Worm (Caenorhabditis elegans) whole organism, mixed stage, embryonic: ENCODE data around the gene gcst-1.

Experiments used
- M03D4.4 ChIP-seq: sonication (generic microtip); optimal IDR thresholded peaks from 2 replicates; lab custom pipeline; 2017; ENCODE audit warnings: mild to moderate bottlenecking, missing genetic modification characterization, missing compliant biosample characterization
- blmp-1 ChIP-seq: fragments of 150-350 bp; optimal IDR thresholded peaks from 2 replicates; lab custom pipeline; 2014; ENCODE audit warnings: missing biosample characterization, missing genetic modification characterization
- cnd-1 ChIP-seq: fragments of 200-800 bp; sonication (Bioruptor generic); optimal IDR thresholded peaks from 2 replicates; lab custom pipeline; 2018; ENCODE audit warnings: mild to moderate bottlenecking, missing genetic modification characterization, missing compliant biosample characterization
- mab-5 ChIP-seq: fragments of 150-350 bp; optimal IDR thresholded peaks from 2 replicates; lab custom pipeline; 2014; ENCODE audit warnings: missing biosample characterization, missing genetic modification characterization
- pha-4 ChIP-seq: fragments of 150-350 bp; optimal IDR thresholded peaks from 2 replicates; lab custom pipeline; 2018; ENCODE audit warnings: missing biosample characterization, missing genetic modification reagents, missing genetic modification characterization
- sem-2 ChIP-seq: fragments of 200-800 bp; sonication (Bioruptor generic); optimal IDR thresholded peaks from 2 replicates; lab custom pipeline; 2018; ENCODE audit warnings: mild to moderate bottlenecking, missing genetic modification characterization, missing compliant biosample characterization
- snpc-4 ChIP-seq: fragments of 150-350 bp; optimal IDR thresholded peaks from 2 replicates; lab custom pipeline; 2014; ENCODE audit warnings: missing biosample characterization, missing genetic modification characterization

DNA sequence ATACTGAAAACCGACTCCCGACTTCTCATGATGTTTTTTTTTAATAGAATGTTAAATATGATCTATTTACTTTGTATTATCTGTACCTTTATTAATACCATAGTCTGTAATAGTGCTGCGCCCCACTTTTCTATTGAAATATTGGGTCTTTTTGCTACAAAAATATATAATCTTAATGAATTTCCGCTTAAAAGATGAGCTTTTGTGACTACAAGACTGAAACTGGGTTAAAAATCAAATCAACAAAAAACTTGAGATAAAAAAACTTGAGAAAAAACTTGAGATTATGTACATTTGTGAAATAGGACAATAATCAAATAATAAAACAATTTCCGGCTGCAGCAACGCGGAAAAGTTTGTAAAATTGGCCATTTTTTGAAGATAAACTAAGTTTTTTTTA, 18.1 kb downstream of the gcst-1 start, which contains the start of gene K09H11.15:
- no peak for TF ChIP-seq blmp-1 (tag; lab: Kevin White, UChicago)
- no peak for TF ChIP-seq M03D4.4 (tag; lab: Kevin White, UChicago)
- TF ChIP-seq mab-5 (tag; lab: Kevin White, UChicago) = no peak
- no peak for TF ChIP-seq cnd-1 (tag; lab: Kevin White, UChicago)
- TF ChIP-seq sem-2 (GFP tag; lab: Kevin White, UChicago) = no peak
- TF ChIP-seq snpc-4 (tag; lab: Kevin White, UChicago) = no peak
- no peak for TF ChIP-seq pha-4
